Fruit fly (Drosophila melanogaster) whole organism, embryonic: Measurements from ENCODE around the gene Pbgs.

Source experiments
- Awh ChIP-seq: fragments of 200-800 bp; sonication (Bioruptor generic); IDR thresholded peaks from 2 replicates; pipeline ENCODE4, ENCODE4 v1.3.6; 2022; ENCODE audit warnings: missing biosample characterization, missing genetic modification characterization
- Blimp-1 ChIP-seq: fragments of 200-800 bp; sonication (Bioruptor generic); optimal IDR thresholded peaks from 3 replicates; lab custom pipeline; 2018; ENCODE audit warnings: missing biosample characterization, missing genetic modification characterization, mild to moderate bottlenecking, moderate library complexity, missing genetic modification reagents
- BtbVII ChIP-seq: fragments of 200-800 bp; sonication (Bioruptor generic); optimal IDR thresholded peaks from 3 replicates; lab custom pipeline; 2017; ENCODE audit warnings: missing biosample characterization, mild to moderate bottlenecking, missing genetic modification characterization
- CG12155 ChIP-seq: fragments of 200-800 bp; sonication (Bioruptor generic); optimal IDR thresholded peaks from 3 replicates; lab custom pipeline; 2016; ENCODE audit warnings: missing biosample characterization, missing genetic modification characterization
- CG13424 ChIP-seq: fragments of 200-800 bp; sonication (Bioruptor generic); optimal IDR thresholded peaks from 2 replicates; lab custom pipeline; 2019; ENCODE audit warnings: missing biosample characterization, mild to moderate bottlenecking, missing genetic modification characterization, moderate library complexity
- CG15269 ChIP-seq: fragments of 200-800 bp; sonication (Bioruptor generic); optimal IDR thresholded peaks from 2 replicates; lab custom pipeline; 2018; ENCODE audit warnings: missing biosample characterization, mild to moderate bottlenecking, missing genetic modification characterization, moderate library complexity
- CG15696 ChIP-seq: fragments of 200-800 bp; sonication (Bioruptor generic); optimal IDR thresholded peaks from 2 replicates; lab custom pipeline; 2019; ENCODE audit warnings: missing biosample characterization, mild to moderate bottlenecking, missing genetic modification characterization, moderate library complexity
- CG17385 ChIP-seq: fragments of 200-800 bp; sonication (Bioruptor generic); optimal IDR thresholded peaks from 3 replicates; lab custom pipeline; 2018; ENCODE audit warnings: missing biosample characterization, mild to moderate bottlenecking, missing genetic modification characterization
- CG18599 ChIP-seq: fragments of 200-800 bp; sonication (Bioruptor generic); optimal IDR thresholded peaks from 3 replicates; lab custom pipeline; 2017; ENCODE audit warnings: missing biosample characterization, missing genetic modification characterization, mild to moderate bottlenecking, moderate library complexity, missing genetic modification reagents
- CG18619 ChIP-seq: fragments of 200-800 bp; sonication (Bioruptor generic); optimal IDR thresholded peaks from 3 replicates; lab custom pipeline; 2017; ENCODE audit warnings: missing biosample characterization, mild to moderate bottlenecking, missing genetic modification characterization
- CG32772 ChIP-seq: fragments of 200-800 bp; sonication (Bioruptor generic); IDR thresholded peaks from 2 replicates; pipeline ENCODE4 v1.3.6; 2022; ENCODE audit warnings: missing biosample characterization, missing genetic modification characterization
- CG34422 ChIP-seq: fragments of 200-800 bp; sonication (Bioruptor generic); IDR thresholded peaks from 3 replicates; pipeline ENCODE4 v1.3.6; 2022; ENCODE audit warnings: missing biosample characterization, missing genetic modification characterization
- CG3847 ChIP-seq: fragments of 200-800 bp; sonication (Bioruptor generic); IDR thresholded peaks from 2 replicates; pipeline ENCODE4 v1.3.6; 2022; ENCODE audit warnings: missing biosample characterization, missing genetic modification characterization
- CG43689 ChIP-seq: fragments of 200-800 bp; sonication (Bioruptor generic); IDR thresholded peaks from 2 replicates; pipeline ENCODE4 v1.3.6; 2022; ENCODE audit warnings: missing biosample characterization, missing genetic modification characterization
- CG6813 ChIP-seq: fragments of 200-800 bp; sonication (Bioruptor generic); optimal IDR thresholded peaks from 2 replicates; lab custom pipeline; 2017; ENCODE audit warnings: missing biosample characterization, missing genetic modification characterization, mild to moderate bottlenecking, moderate library complexity, missing genetic modification reagents
- Dbx ChIP-seq: fragments of 200-800 bp; sonication (Bioruptor generic); IDR thresholded peaks from 3 replicates; pipeline ENCODE4 v1.3.6; 2022; ENCODE audit warnings: missing biosample characterization, missing genetic modification characterization
- Deaf1 ChIP-seq: fragments of 200-800 bp; optimal IDR thresholded peaks from 3 replicates; lab custom pipeline; 2019; ENCODE audit warnings: missing biosample characterization, mild to moderate bottlenecking, missing genetic modification characterization, moderate library complexity
- Drgx ChIP-seq: fragments of 200-800 bp; sonication (Bioruptor generic); IDR thresholded peaks from 2 replicates; pipeline ENCODE4 v1.3.6; 2022; ENCODE audit warnings: missing biosample characterization, missing genetic modification characterization
- Hand ChIP-seq: fragments of 200-800 bp; sonication (Bioruptor generic); optimal IDR thresholded peaks from 2 replicates; lab custom pipeline; 2017; ENCODE audit warnings: mild to moderate bottlenecking, missing biosample characterization, missing genetic modification reagents, missing genetic modification characterization
- Jarid2 ChIP-seq: fragments of 200-800 bp; sonication (Bioruptor generic); optimal IDR thresholded peaks from 3 replicates; lab custom pipeline; 2017; ENCODE audit warnings: mild to moderate bottlenecking, missing biosample characterization, missing genetic modification reagents, missing genetic modification characterization
- MESR4 ChIP-seq: fragments of 200-800 bp; sonication (Bioruptor generic); optimal IDR thresholded peaks from 2 replicates; lab custom pipeline; 2018; ENCODE audit warnings: missing biosample characterization, mild to moderate bottlenecking, missing genetic modification characterization, moderate library complexity
- MTF-1 ChIP-seq: fragments of 200-800 bp; sonication (Bioruptor generic); optimal IDR thresholded peaks from 2 replicates; lab custom pipeline; 2018; ENCODE audit warnings: missing biosample characterization, mild to moderate bottlenecking, missing genetic modification characterization, borderline replicate concordance
- Scr ChIP-seq: fragments of 200-800 bp; sonication (Bioruptor generic); IDR thresholded peaks from 2 replicates; pipeline ENCODE4 v1.3.6; 2022; ENCODE audit warnings: missing biosample characterization, missing genetic modification characterization; ENCODE audit not compliant: partially characterized antibody
- ap ChIP-seq: fragments of 200-800 bp; sonication (Bioruptor generic); IDR thresholded peaks from 2 replicates; pipeline ENCODE4 v1.3.6; 2022; ENCODE audit warnings: missing biosample characterization, missing genetic modification characterization
- caup ChIP-seq: fragments of 200-800 bp; sonication (Bioruptor generic); optimal IDR thresholded peaks from 3 replicates; lab custom pipeline; 2017; ENCODE audit warnings: missing biosample characterization, mild to moderate bottlenecking, missing genetic modification characterization, moderate library complexity; ENCODE audit not compliant: severe bottlenecking
- chn ChIP-seq: fragments of 200-800 bp; sonication (Bioruptor generic); optimal IDR thresholded peaks from 2 replicates; lab custom pipeline; 2016; ENCODE audit warnings: missing biosample characterization, missing genetic modification characterization
- dm ChIP-seq: fragments of 200-800 bp; sonication (Bioruptor generic); optimal IDR thresholded peaks from 3 replicates; lab custom pipeline; 2016; ENCODE audit warnings: missing biosample characterization, missing genetic modification characterization
- fd96Cb ChIP-seq: fragments of 200-800 bp; sonication (Bioruptor generic); optimal IDR thresholded peaks from 2 replicates; lab custom pipeline; 2018; ENCODE audit warnings: missing biosample characterization, mild to moderate bottlenecking, missing genetic modification characterization, moderate library complexity
- gem ChIP-seq: fragments of 200-800 bp; sonication (Bioruptor generic); optimal IDR thresholded peaks from 2 replicates; lab custom pipeline; 2019; ENCODE audit warnings: missing biosample characterization, mild to moderate bottlenecking, missing genetic modification characterization, moderate library complexity
- gro ChIP-seq: fragments of 200-800 bp; sonication (Bioruptor generic); optimal IDR thresholded peaks from 2 replicates; lab custom pipeline; 2016; ENCODE audit warnings: missing biosample characterization, missing genetic modification characterization
- insv ChIP-seq, 2 experiments: fragments of 200-800 bp; sonication (Bioruptor generic); optimal IDR thresholded peaks; 3 replicates each; lab custom pipeline; 2016 to 2018; ENCODE audit warnings: missing biosample characterization in 2 of 2, missing genetic modification characterization in 2 of 2
- inv ChIP-seq: fragments of 200-800 bp; sonication (Bioruptor generic); IDR thresholded peaks from 2 replicates; pipeline ENCODE4 v1.3.6; 2022; ENCODE audit warnings: missing biosample characterization, missing genetic modification characterization; ENCODE audit not compliant: partially characterized antibody
- kah ChIP-seq: fragments of 200-800 bp; sonication (Bioruptor generic); optimal IDR thresholded peaks from 2 replicates; lab custom pipeline; 2018; ENCODE audit warnings: missing biosample characterization, mild to moderate bottlenecking, missing genetic modification characterization
- kay ChIP-seq: fragments of 200-800 bp; sonication (Bioruptor generic); optimal IDR thresholded peaks from 2 replicates; lab custom pipeline; 2016; ENCODE audit warnings: missing biosample characterization, missing genetic modification characterization
- kni ChIP-seq: fragments of 200-800 bp; sonication (Bioruptor generic); optimal IDR thresholded peaks from 3 replicates; lab custom pipeline; 2017; ENCODE audit warnings: mild to moderate bottlenecking, missing biosample characterization, missing genetic modification reagents, missing genetic modification characterization
- mld ChIP-seq: fragments of 200-800 bp; sonication (Bioruptor generic); IDR thresholded peaks from 3 replicates; pipeline ENCODE4 v1.3.6; 2022; ENCODE audit warnings: missing biosample characterization, missing genetic modification characterization; ENCODE audit not compliant: partially characterized antibody
- onecut ChIP-seq: fragments of 200-800 bp; sonication (Bioruptor generic); IDR thresholded peaks from 2 replicates; pipeline ENCODE4 v1.3.6; 2022; ENCODE audit warnings: missing biosample characterization, missing genetic modification characterization
- otp ChIP-seq: fragments of 200-800 bp; sonication (Bioruptor generic); IDR thresholded peaks from 3 replicates; pipeline ENCODE4, ENCODE4 v1.3.6; 2022; ENCODE audit warnings: missing biosample characterization, missing genetic modification characterization
- prd ChIP-seq, 3 experiments: fragments of >200 bp in 2 of 3; fragments of 200-800 bp in 1 of 3; sonication (Bioruptor generic) in 1 of 3; optimal IDR thresholded peaks in 2 of 3; IDR thresholded peaks in 1 of 3; 2 replicates in 2 of 3; 3 replicates in 1 of 3; pipeline versions ENCODE4 v1.3.6 to Lab custom; 2017 to 2022; ENCODE audit warnings: missing biosample characterization in 1 of 3, missing genetic modification characterization in 1 of 3
- pzg ChIP-seq: fragments of 200-800 bp; sonication (Bioruptor generic); optimal IDR thresholded peaks from 3 replicates; lab custom pipeline; 2018; ENCODE audit warnings: missing biosample characterization, mild to moderate bottlenecking, missing genetic modification characterization, moderate library complexity
- seq ChIP-seq: fragments of 200-800 bp; sonication (Bioruptor generic); IDR thresholded peaks from 2 replicates; pipeline ENCODE4 v1.3.6; 2022; ENCODE audit warnings: missing biosample characterization, missing genetic modification characterization
- slbo ChIP-seq: fragments of 200-800 bp; sonication (Bioruptor generic); IDR thresholded peaks from 2 replicates; pipeline ENCODE4 v1.3.6; 2022; ENCODE audit warnings: missing biosample characterization, missing genetic modification characterization
- slou ChIP-seq: fragments of 200-800 bp; sonication (Bioruptor generic); optimal IDR thresholded peaks from 3 replicates; lab custom pipeline; 2016; ENCODE audit warnings: missing biosample characterization, missing genetic modification characterization
- tgo ChIP-seq: fragments of 200-800 bp; sonication (Bioruptor generic); IDR thresholded peaks from 3 replicates; pipeline ENCODE4 v1.3.6; 2022; ENCODE audit warnings: missing biosample characterization, missing genetic modification characterization
- trem ChIP-seq: fragments of 200-800 bp; optimal IDR thresholded peaks from 3 replicates; lab custom pipeline; 2019; ENCODE audit warnings: missing biosample characterization, mild to moderate bottlenecking, missing genetic modification characterization, moderate library complexity
- twi ChIP-seq: fragments of 200-800 bp; optimal IDR thresholded peaks from 2 replicates; lab custom pipeline; 2019; ENCODE audit warnings: missing biosample characterization, mild to moderate bottlenecking, missing genetic modification characterization, moderate library complexity
- wdn ChIP-seq: fragments of 200-800 bp; sonication (Bioruptor generic); IDR thresholded peaks from 2 replicates; pipeline ENCODE4 v1.3.6; 2022; ENCODE audit warnings: missing biosample characterization, missing genetic modification characterization
- wor ChIP-seq: fragments of 200-800 bp; sonication (Bioruptor generic); IDR thresholded peaks from 2 replicates; pipeline ENCODE4 v1.3.6; 2022; ENCODE audit warnings: missing biosample characterization, missing genetic modification characterization
- zfh1 ChIP-seq: fragments of 200-800 bp; sonication (Bioruptor generic); IDR thresholded peaks from 3 replicates; pipeline ENCODE4 v1.3.6; 2022; ENCODE audit warnings: missing biosample characterization, missing genetic modification characterization

The Pbgs gene

dm6 chr3L:12275572-12276042 is 4.5 kb upstream of the Pbgs start (continued):
- peak; percentile 47 for TF ChIP-seq CG18599 (GFP tag; lab: Kevin White, UChicago)
- TF ChIP-seq CG6813 (GFP tag; lab: Kevin White, UChicago) = no peak
- no peak for TF ChIP-seq kni (GFP tag; lab: Kevin White, UChicago)
- TF ChIP-seq wdn (GFP tag; lab: Robert Waterston, UW) = no peak
- TF ChIP-seq MESR4 (GFP tag; lab: Kevin White, UChicago) = no peak
- no peak for TF ChIP-seq CG43689 (GFP tag; lab: Robert Waterston, UW)
- TF ChIP-seq zfh1 = no peak
- no peak for TF ChIP-seq MTF-1 (GFP tag; lab: Kevin White, UChicago)
- no peak for TF ChIP-seq CG15696 (tag; lab: Kevin White, UChicago)
- no peak for TF ChIP-seq CG32772 (GFP tag; lab: Robert Waterston, UW)
- TF ChIP-seq Awh (GFP tag; lab: Robert Waterston, UW) = no peak
- no peak for TF ChIP-seq otp (GFP tag; lab: Robert Waterston, UW)
- no peak for TF ChIP-seq caup (GFP tag; lab: Kevin White, UChicago)
- no peak for TF ChIP-seq trem (tag; lab: Kevin White, UChicago)
- no peak for TF ChIP-seq twi (tag; lab: Kevin White, UChicago)
- TF ChIP-seq CG13424 (tag; lab: Kevin White, UChicago) = peak; percentile 9
- no peak for TF ChIP-seq CG34422 (GFP tag; lab: Robert Waterston, UW)
- no peak for TF ChIP-seq onecut (GFP tag; lab: Robert Waterston, UW)
- TF ChIP-seq insv (GFP tag; optimal IDR thresholded peaks at IDR 0.05; lab: Kevin White, UChicago) = no peak
- no peak for TF ChIP-seq kay
- no peak for TF ChIP-seq CG18619 (GFP tag; lab: Kevin White, UChicago)
- TF ChIP-seq seq (GFP tag; lab: Robert Waterston, UW) = no peak
- no peak for TF ChIP-seq inv (GFP tag; lab: Robert Waterston, UW)
- TF ChIP-seq CG3847 (GFP tag; lab: Robert Waterston, UW) = no peak

DNA sequence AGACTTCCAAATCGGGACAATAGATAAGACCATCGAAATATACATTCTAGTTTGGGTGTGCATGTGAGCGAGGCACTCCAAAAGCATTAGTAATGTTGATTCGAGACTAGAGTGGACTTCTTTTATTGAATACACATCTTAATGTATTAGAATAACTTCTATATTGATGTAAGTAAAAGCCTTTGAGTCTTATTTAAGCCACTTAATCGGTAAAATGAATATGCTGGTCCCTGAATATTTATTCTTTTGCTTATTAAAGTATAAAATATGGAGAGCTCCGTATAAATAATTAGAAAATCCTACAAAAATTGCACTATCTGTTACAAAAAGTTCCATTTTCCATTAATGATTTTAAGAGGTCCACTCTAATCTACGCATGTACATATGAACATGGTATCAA is 1.3 kb downstream of the Pbgs start:
- TF ChIP-seq Scr = no peak
- peak; percentile 54 for TF ChIP-seq BtbVII (GFP tag; lab: Kevin White, UChicago)
- no peak for TF ChIP-seq CG15696 (tag; lab: Kevin White, UChicago)
- TF ChIP-seq tgo (GFP tag; lab: Robert Waterston, UW) = peak; percentile 28; the same call in 1 of the 3 replicates
- TF ChIP-seq Blimp-1 (GFP tag; lab: Kevin White, UChicago) = peak; percentile 21
- no peak for TF ChIP-seq wor (GFP tag; lab: Robert Waterston, UW)
- TF ChIP-seq ap (GFP tag; lab: Robert Waterston, UW) = no peak
- TF ChIP-seq dm = no peak
- TF ChIP-seq slou (GFP tag; lab: Kevin White, UChicago) = no peak
- no peak for TF ChIP-seq prd (optimal IDR thresholded peaks at IDR 0.05; lab: Kevin White, UChicago)
- TF ChIP-seq prd (GFP tag; IDR thresholded peaks at IDR 0.05; lab: Robert Waterston, UW) = no peak
- peak; percentile 22 for TF ChIP-seq Deaf1 (tag; lab: Kevin White, UChicago)
- TF ChIP-seq Jarid2 (GFP tag; lab: Kevin White, UChicago) = no peak
- TF ChIP-seq CG17385 (GFP tag; lab: Kevin White, UChicago) = peak; percentile 46
- peak; percentile 22 for TF ChIP-seq fd96Cb (tag; lab: Kevin White, UChicago)
- TF ChIP-seq CG12155 (GFP tag; lab: Kevin White, UChicago) = no peak
- TF ChIP-seq Dbx (GFP tag; lab: Robert Waterston, UW) = no peak
- TF ChIP-seq kah (GFP tag; lab: Kevin White, UChicago) = no peak
- TF ChIP-seq pzg (GFP tag; lab: Kevin White, UChicago) = no peak
- TF ChIP-seq chn = no peak
- no peak for TF ChIP-seq Drgx
- TF ChIP-seq mld = no peak
- TF ChIP-seq gem (tag; lab: Kevin White, UChicago) = peak; percentile 64
- TF ChIP-seq slbo (GFP tag; lab: Robert Waterston, UW) = no peak; the same call in 1 of the 2 replicates
- TF ChIP-seq gro (GFP tag; lab: Kevin White, UChicago) = no peak
- peak; percentile 27 for TF ChIP-seq Hand (GFP tag; lab: Kevin White, UChicago)
- peak; percentile 68 for TF ChIP-seq CG15269
